Fruit fly (Drosophila melanogaster): ENCODE results near the gene GckIII.

The GckIII gene

DNA sequence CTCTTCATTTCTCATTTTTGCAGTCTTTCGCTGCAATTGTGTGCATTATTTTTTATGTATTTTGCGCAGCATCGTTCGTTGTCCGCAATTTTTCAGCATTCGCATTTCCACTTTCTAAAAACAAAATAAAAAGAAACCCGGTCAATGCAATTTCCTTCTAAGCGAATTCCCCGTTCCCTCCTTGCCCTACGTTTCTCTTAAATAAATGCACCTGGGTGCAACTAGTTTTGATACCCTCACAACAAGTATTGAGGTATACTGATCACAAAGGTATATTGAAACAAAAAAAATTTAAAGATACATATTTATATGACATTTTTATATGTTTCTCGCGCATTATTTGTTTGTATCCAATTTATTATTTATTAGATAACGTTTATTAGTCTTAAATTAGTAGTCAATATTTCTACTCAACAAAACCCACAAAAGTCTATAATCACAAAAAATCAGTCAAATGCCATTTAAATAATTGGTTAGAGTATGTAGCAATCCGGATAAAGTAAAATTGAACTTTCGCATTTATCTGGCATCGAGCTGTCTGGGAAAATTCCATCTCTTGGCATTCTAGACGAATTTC, 3.9 kb upstream of the GckIII start (continued):
- TF ChIP-seq vnd (GFP tag; IDR thresholded peaks at IDR 0.05; ENCODE audit: partially characterized antibody) (no peak), Deaf1 (tag; optimal IDR thresholded peaks at IDR 0.05) (no peak), CG16779 (GFP tag; IDR thresholded peaks at IDR 0.05) (no peak), Nf-YA (GFP tag; IDR thresholded peaks at IDR 0.05) (no peak), Aef1 (GFP tag; IDR thresholded peaks at IDR 0.05) (no peak), lola (GFP tag; optimal IDR thresholded peaks at IDR 0.05) (peak in 1 of 3 experiments; percentile 35), Side (GFP tag; optimal IDR thresholded peaks at IDR 0.05) (no peak), CG13296 (GFP tag; optimal IDR thresholded peaks at IDR 0.05) (no peak), ac (GFP tag; optimal IDR thresholded peaks at IDR 0.05) (no peak), ranshi (GFP tag; IDR thresholded peaks at IDR 0.05) (no peak), CG14014 (GFP tag; IDR thresholded peaks at IDR 0.05) (no peak), klu (GFP tag; IDR thresholded peaks at IDR 0.05) (no peak), phol (tag; optimal IDR thresholded peaks at IDR 0.05) (peak; percentile 34), CG7745 (tag; optimal IDR thresholded peaks at IDR 0.05) (no peak), Lhr (GFP tag; optimal IDR thresholded peaks at IDR 0.05) (no peak), Meics (GFP tag; optimal IDR thresholded peaks at IDR 0.05) (no peak), chm (GFP tag; IDR thresholded peaks at IDR 0.05) (no peak), HmgZ (tag; optimal IDR thresholded peaks at IDR 0.05) (no peak), tgo (GFP tag; IDR thresholded peaks at IDR 0.05) (no peak), Sox102F (GFP tag; optimal IDR thresholded peaks at IDR 0.05) (no peak), unpg (GFP tag; optimal IDR thresholded peaks at IDR 0.05) (no peak), CG6654 (GFP tag; optimal IDR thresholded peaks at IDR 0.05) (no peak), ci (GFP tag; IDR thresholded peaks at IDR 0.05) (no peak), CG4282 (GFP tag; optimal IDR thresholded peaks at IDR 0.05) (no peak), CG4360 (GFP tag; IDR thresholded peaks at IDR 0.05) (no peak), Atf6 (GFP tag; IDR thresholded peaks at IDR 0.05) (no peak), CG14441 (GFP tag; IDR thresholded peaks at IDR 0.05) (no peak), MESR4 (GFP tag; optimal IDR thresholded peaks at IDR 0.05) (no peak), pb (GFP tag; optimal IDR thresholded peaks at IDR 0.05) (no peak), ems (GFP tag; optimal IDR thresholded peaks at IDR 0.05) (no peak), Poxn (GFP tag; IDR thresholded peaks at IDR 0.05) (no peak), zf30C (GFP tag; optimal IDR thresholded peaks at IDR 0.05) (no peak), rib (GFP tag; IDR thresholded peaks at IDR 0.05) (no peak), CG7987 (GFP tag; optimal IDR thresholded peaks at IDR 0.05) (no peak), crc (GFP tag; optimal IDR thresholded peaks at IDR 0.05) (no peak), CG18599 (GFP tag; optimal IDR thresholded peaks at IDR 0.05) (no peak), Sry-β (GFP tag; optimal IDR thresholded peaks at IDR 0.05) (no peak), CG4424 (GFP tag; optimal IDR thresholded peaks at IDR 0.05) (no peak), pfk (GFP tag; optimal IDR thresholded peaks at IDR 0.05) (no peak), lmd (GFP tag; IDR thresholded peaks at IDR 0.05) (no peak), MTF-1 (GFP tag; optimal IDR thresholded peaks at IDR 0.05; ENCODE audit: borderline replicate concordance) (no peak), gsb-n (tag; optimal IDR thresholded peaks at IDR 0.05) (no peak), CG2889 (GFP tag; IDR thresholded peaks at IDR 0.05) (no peak), CG11696 (GFP tag; IDR thresholded peaks at IDR 0.05) (no peak), bowl (GFP tag; IDR thresholded peaks at IDR 0.05) (no peak), Sox100B (GFP tag; optimal IDR thresholded peaks at IDR 0.05) (no peak), tin (GFP tag; optimal IDR thresholded peaks at IDR 0.05) (no peak), CG8359 (GFP tag; optimal IDR thresholded peaks at IDR 0.05; ENCODE audit: borderline replicate concordance) (no peak), Hr51 (GFP tag; optimal IDR thresholded peaks at IDR 0.05) (no peak), aop (GFP tag; IDR thresholded peaks at IDR 0.05) (no peak), HLH3B (GFP tag; IDR thresholded peaks at IDR 0.05) (no peak)
